Worm (Caenorhabditis elegans) whole organism, midembryonic: Measurements from ENCODE around the gene ZK742.7.

ENCODE experiments used
- T22C8.4 ChIP-seq: fragments of 200-800 bp; sonication (Bioruptor generic); IDR thresholded peaks from 2 replicates; pipeline ENCODE4 v1.3.6; 2022; ENCODE audit warnings: missing genetic modification characterization, missing compliant biosample characterization
- cog-1 ChIP-seq: sonication (generic microtip); optimal IDR thresholded peaks from 2 replicates; lab custom pipeline; 2016; ENCODE audit warnings: missing genetic modification characterization, missing compliant biosample characterization
- flt-1 ChIP-seq: fragments of 200-800 bp; sonication (Bioruptor generic); IDR thresholded peaks from 2 replicates; pipeline ENCODE4 v1.3.6; 2022; ENCODE audit warnings: missing genetic modification characterization, missing compliant biosample characterization
- klf-2 ChIP-seq: fragments of 200-800 bp; sonication (Bioruptor generic); conservative IDR thresholded peaks from 2 replicates; pipeline ENCODE4 v1.3.6; 2022; ENCODE audit warnings: missing genetic modification reagents, missing genetic modification characterization, missing compliant biosample characterization
- med-1 ChIP-seq: sonication (generic microtip); optimal IDR thresholded peaks from 2 replicates; lab custom pipeline; 2017; ENCODE audit warnings: missing genetic modification characterization, mild to moderate bottlenecking, missing compliant biosample characterization, antibody characterized with exemption, missing genetic modification reagents; ENCODE audit not compliant: insufficient read depth
- ref-1 ChIP-seq: fragments of 200-800 bp; sonication (Bioruptor generic); conservative IDR thresholded peaks from 2 replicates; pipeline ENCODE4 v1.3.6; 2022; ENCODE audit warnings: missing genetic modification reagents, missing genetic modification characterization, missing compliant biosample characterization
- tab-1 ChIP-seq: fragments of 200-800 bp; sonication (Bioruptor generic); IDR thresholded peaks from 2 replicates; pipeline ENCODE4 v1.3.6; 2022; ENCODE audit warnings: missing genetic modification characterization, missing compliant biosample characterization
- ztf-23 ChIP-seq: fragments of 200-800 bp; sonication (Bioruptor generic); IDR thresholded peaks from 2 replicates; pipeline ENCODE4 v1.3.6; 2022; ENCODE audit warnings: missing genetic modification reagents, missing genetic modification characterization, missing compliant biosample characterization
- ztf-29 ChIP-seq: fragments of 200-800 bp; sonication (Bioruptor generic); IDR thresholded peaks from 2 replicates; pipeline ENCODE4 v1.3.6; 2022; ENCODE audit warnings: missing genetic modification reagents, missing genetic modification characterization, missing compliant biosample characterization

The ZK742.7 gene

DNA sequence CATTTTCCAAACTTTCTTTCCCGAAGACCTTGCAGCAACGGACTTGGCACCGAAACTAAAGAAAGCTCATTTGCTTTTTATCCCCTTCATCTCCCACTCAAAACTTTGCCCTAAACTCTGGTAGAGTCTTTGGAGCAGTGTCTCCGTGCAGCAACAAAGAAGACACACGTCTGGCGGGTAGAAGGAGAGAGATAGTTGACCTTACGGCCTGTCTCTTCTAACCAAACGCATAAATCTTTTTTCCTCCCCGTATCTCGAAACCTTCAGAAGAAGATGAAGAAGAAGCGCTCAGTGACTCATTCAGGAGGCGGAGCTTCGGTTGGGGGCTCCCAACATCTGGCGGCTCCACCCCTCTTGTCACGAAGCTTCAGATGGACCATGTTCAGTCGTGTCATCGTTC lies 28.2 kb downstream of the ZK742.7 start:
- no peak for TF ChIP-seq ztf-29 (GFP tag; lab: Robert Waterston, UW)
- no peak for TF ChIP-seq klf-2 (GFP tag; lab: Robert Waterston, UW)
- no peak for TF ChIP-seq ref-1 (GFP tag; lab: Robert Waterston, UW)

DNA sequence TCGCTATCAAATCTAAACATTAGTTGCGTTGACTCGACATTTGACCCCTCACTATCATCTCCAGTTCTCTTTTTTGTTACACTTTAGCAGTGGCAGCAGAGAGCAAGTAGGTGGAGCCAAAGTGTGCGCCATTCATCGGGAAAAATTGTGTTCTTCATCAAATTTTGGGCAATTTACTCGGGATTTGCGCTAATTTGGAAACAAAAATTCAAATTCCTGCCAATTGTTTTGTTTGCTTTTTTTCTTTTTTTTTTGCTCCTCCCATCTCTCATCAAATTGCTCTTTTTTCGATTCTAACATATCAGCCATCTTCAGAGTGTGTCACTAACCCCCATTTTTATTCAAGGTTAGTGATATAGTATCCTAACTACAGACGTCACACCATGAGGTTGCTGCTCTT lies 28.7 kb downstream of the ZK742.7 start, which contains the start of gene mig-6:
mig-6 (plus strand) TSS at position 301 of the 400 bp plus-strand sequence.
- TF ChIP-seq T22C8.4 (GFP tag; lab: Robert Waterston, UW): no peak
- TF ChIP-seq ztf-29 (GFP tag; lab: Robert Waterston, UW): no peak
- no peak for TF ChIP-seq flt-1 (GFP tag; lab: Robert Waterston, UW)
- no peak for TF ChIP-seq med-1 (GFP tag; lab: Kevin White, UChicago)
- no peak for TF ChIP-seq ztf-23
- no peak for TF ChIP-seq klf-2 (GFP tag; lab: Robert Waterston, UW)
- TF ChIP-seq ref-1 (GFP tag; lab: Robert Waterston, UW): no peak
- no peak for TF ChIP-seq cog-1

- TF ChIP-seq ztf-23 (no peak), med-1 (GFP tag; lab: Kevin White, UChicago) (no peak), tab-1 (GFP tag; lab: Robert Waterston, UW) (no peak), flt-1 (GFP tag; lab: Robert Waterston, UW) (no peak), ref-1 (GFP tag; lab: Robert Waterston, UW) (no peak), klf-2 (GFP tag; lab: Robert Waterston, UW) (no peak), T22C8.4 (GFP tag; lab: Robert Waterston, UW) (no peak), ztf-29 (GFP tag; lab: Robert Waterston, UW) (no peak), cog-1 (no peak)
These were observed 32.8 kb downstream of the ZK742.7 start for ce11 chrV:7830952-7831351.

DNA sequence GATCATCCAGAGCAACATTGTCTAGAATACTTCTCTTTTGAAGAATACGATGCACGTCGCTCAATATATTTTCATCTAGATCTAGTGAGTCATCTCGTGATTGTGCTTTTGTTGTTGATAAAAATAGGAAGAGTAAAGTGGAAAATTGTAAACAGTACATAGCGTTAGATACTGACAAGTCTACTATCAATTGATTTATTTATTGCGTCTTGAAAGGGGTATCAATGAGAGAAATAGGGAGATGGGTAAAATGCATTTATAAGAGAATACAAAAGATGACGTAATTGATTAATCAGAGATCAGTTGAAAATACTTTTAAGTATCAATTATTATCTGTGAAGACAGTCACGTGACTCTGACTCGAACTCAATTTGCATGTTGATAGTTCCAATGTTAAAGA lies 38.7 kb downstream of the ZK742.7 start, which contains the start of gene txt-5:
txt-5 (minus strand) TSS at position 224 of the 400 bp plus-strand sequence.
- TF ChIP-seq ztf-23 (no peak), med-1 (GFP tag; lab: Kevin White, UChicago) (no peak), ref-1 (GFP tag; lab: Robert Waterston, UW) (no peak), tab-1 (GFP tag; lab: Robert Waterston, UW) (no peak), klf-2 (GFP tag; lab: Robert Waterston, UW) (no peak), flt-1 (GFP tag; lab: Robert Waterston, UW) (no peak), T22C8.4 (GFP tag; lab: Robert Waterston, UW) (no peak), cog-1 (no peak), ztf-29 (GFP tag; lab: Robert Waterston, UW) (no peak)

- TF ChIP-seq cog-1 (no peak), ztf-29 (GFP tag; lab: Robert Waterston, UW) (no peak), flt-1 (GFP tag; lab: Robert Waterston, UW) (no peak), med-1 (GFP tag; lab: Kevin White, UChicago) (no peak), T22C8.4 (GFP tag; lab: Robert Waterston, UW) (no peak), ztf-23 (no peak), tab-1 (GFP tag; lab: Robert Waterston, UW) (no peak), ref-1 (GFP tag; lab: Robert Waterston, UW) (no peak), klf-2 (GFP tag; lab: Robert Waterston, UW) (no peak)
These were observed 39.6 kb downstream of the ZK742.7 start, which contains the start of gene ttr-33 for ce11 chrV:7837809-7838208. ttr-33 (minus strand) TSS chrV:7837909.

- no peak for TF ChIP-seq cog-1
- TF ChIP-seq flt-1 (GFP tag; lab: Robert Waterston, UW): no peak
- no peak for TF ChIP-seq ztf-29 (GFP tag; lab: Robert Waterston, UW)
- no peak for TF ChIP-seq ztf-23
- TF ChIP-seq med-1 (GFP tag; lab: Kevin White, UChicago): no peak
- TF ChIP-seq klf-2 (GFP tag; lab: Robert Waterston, UW): no peak
- TF ChIP-seq T22C8.4 (GFP tag; lab: Robert Waterston, UW): no peak
- no peak for TF ChIP-seq tab-1 (GFP tag; lab: Robert Waterston, UW)
- no peak for TF ChIP-seq ref-1 (GFP tag; lab: Robert Waterston, UW)
These were observed 41.3 kb downstream of the ZK742.7 start, which contains the start of gene C37C3.12 for ce11 chrV:7839485-7839884. C37C3.12 (minus strand) TSS chrV:7839585.

DNA sequence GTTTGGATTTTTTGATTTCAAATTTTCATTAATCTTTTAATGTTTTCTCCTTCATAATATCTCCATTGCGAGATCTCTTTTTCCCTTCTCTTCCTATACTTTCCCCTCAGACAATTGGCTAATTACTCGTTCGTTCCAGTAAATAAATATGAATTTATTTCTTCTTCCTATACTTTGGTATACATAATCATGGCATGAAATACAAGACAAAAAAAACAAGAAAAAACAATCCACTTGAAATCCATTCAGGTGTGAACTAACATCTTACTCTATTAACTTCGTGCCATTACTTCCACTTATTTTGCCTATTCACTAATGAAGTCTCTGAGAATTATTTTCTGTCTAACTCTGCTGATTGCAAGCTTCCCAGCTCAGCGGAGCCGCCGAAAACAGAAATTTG lies 44.0 kb downstream of the ZK742.7 start, which contains the start of gene grd-8:
grd-8 (plus strand) TSS at position 301 of the 400 bp plus-strand sequence.
- TF ChIP-seq tab-1 (GFP tag; lab: Robert Waterston, UW) (no peak), klf-2 (GFP tag; lab: Robert Waterston, UW) (no peak), med-1 (GFP tag; lab: Kevin White, UChicago) (no peak), ref-1 (GFP tag; lab: Robert Waterston, UW) (no peak), T22C8.4 (GFP tag; lab: Robert Waterston, UW) (no peak), ztf-29 (GFP tag; lab: Robert Waterston, UW) (no peak), cog-1 (no peak), ztf-23 (no peak), flt-1 (GFP tag; lab: Robert Waterston, UW) (no peak)

ce11 chrV:7847170-7847569 lies 49.0 kb downstream of the ZK742.7 start, which contains the start of gene memo-1:
memo-1 (minus strand) TSS chrV:7847171.
- TF ChIP-seq klf-2 (GFP tag; lab: Robert Waterston, UW): no peak
- no peak for TF ChIP-seq tab-1 (GFP tag; lab: Robert Waterston, UW)
- no peak for TF ChIP-seq flt-1 (GFP tag; lab: Robert Waterston, UW)
- no peak for TF ChIP-seq ztf-29 (GFP tag; lab: Robert Waterston, UW)
- no peak for TF ChIP-seq med-1 (GFP tag; lab: Kevin White, UChicago)
- TF ChIP-seq cog-1: no peak
- no peak for TF ChIP-seq ztf-23
- TF ChIP-seq T22C8.4 (GFP tag; lab: Robert Waterston, UW): no peak
- no peak for TF ChIP-seq ref-1 (GFP tag; lab: Robert Waterston, UW)

DNA sequence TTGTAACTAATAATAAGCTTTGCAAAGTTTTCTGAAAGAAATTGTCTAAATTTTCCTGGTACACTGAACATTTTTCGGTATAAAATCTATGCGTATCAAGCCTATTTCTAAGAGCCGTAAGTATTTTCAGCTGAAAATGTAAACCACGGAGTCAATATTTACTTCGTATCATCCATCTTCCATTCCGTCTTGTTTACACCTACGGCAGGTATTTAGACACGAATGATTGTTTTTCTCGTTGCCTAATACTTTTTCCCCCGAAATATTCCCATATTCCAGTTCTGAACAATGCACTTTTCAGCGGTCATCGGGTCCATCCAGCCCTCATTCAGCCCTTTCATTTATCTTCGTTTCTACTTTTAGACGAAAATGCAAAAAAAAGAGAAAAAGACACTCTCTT lies 49.5 kb downstream of the ZK742.7 start:
- TF ChIP-seq med-1 (GFP tag; lab: Kevin White, UChicago) (no peak), ztf-29 (GFP tag; lab: Robert Waterston, UW) (no peak), tab-1 (GFP tag; lab: Robert Waterston, UW) (no peak), ztf-23 (no peak), flt-1 (GFP tag; lab: Robert Waterston, UW) (no peak)
